Worm (Caenorhabditis elegans) whole organism, L3 larva: ENCODE data around the gene sel-1.

ENCODE experiments used
- R02D3.7 ChIP-seq: fragments of 150-350 bp; optimal IDR thresholded peaks from 2 replicates; lab custom pipeline; 2014; ENCODE audit warnings: missing biosample characterization, missing genetic modification characterization
- fkh-2 ChIP-seq: fragments of 150-350 bp; optimal IDR thresholded peaks from 2 replicates; lab custom pipeline; 2014; ENCODE audit warnings: missing biosample characterization, missing genetic modification reagents, missing genetic modification characterization
- lin-39 ChIP-seq: fragments of 150-350 bp; optimal IDR thresholded peaks from 2 replicates; lab custom pipeline; 2018; ENCODE audit warnings: missing biosample characterization, missing genetic modification reagents, missing genetic modification characterization
- nfya-1 ChIP-seq: sonication (generic microtip); optimal IDR thresholded peaks from 2 replicates; lab custom pipeline; 2017; ENCODE audit warnings: missing genetic modification characterization, mild to moderate bottlenecking, missing compliant biosample characterization, antibody characterized with exemption, moderate library complexity; ENCODE audit not compliant: insufficient read depth
- nhr-237 ChIP-seq: fragments of 150-350 bp; optimal IDR thresholded peaks from 2 replicates; lab custom pipeline; 2014; ENCODE audit warnings: missing biosample characterization, missing genetic modification characterization
- sea-2 ChIP-seq: fragments of 150-350 bp; sonication (generic microtip); optimal IDR thresholded peaks from 4 replicates; lab custom pipeline; 2014; ENCODE audit warnings: missing biosample characterization, missing genetic modification reagents, missing genetic modification characterization
- tbx-2 ChIP-seq: sonication (generic microtip); optimal IDR thresholded peaks from 2 replicates; lab custom pipeline; 2016; ENCODE audit warnings: mild to moderate bottlenecking, missing genetic modification characterization, missing compliant biosample characterization

- TF ChIP-seq lin-39 (tag; lab: Kevin White, UChicago) (no peak), tbx-2 (tag; lab: Kevin White, UChicago) (no peak), nfya-1 (no peak), sea-2 (GFP tag; lab: Kevin White, UChicago) (no peak), fkh-2 (tag; lab: Kevin White, UChicago) (no peak), R02D3.7 (tag; lab: Kevin White, UChicago) (no peak), nhr-237 (tag; lab: Kevin White, UChicago) (no peak)
Observed at ce11 chrV:12550755-12551154, 9.8 kb upstream of the sel-1 start.
